Fruit fly (Drosophila melanogaster): ENCODE measurements around the gene CG15740.

dm6 chrX:11849267-11849666 is 3.4 kb upstream of the CG15740 start:
- TF ChIP-seq bab1 (GFP tag; optimal IDR thresholded peaks at IDR 0.05) (no peak), Mnt (GFP tag; optimal IDR thresholded peaks at IDR 0.05) (no peak), CG7045 (GFP tag; optimal IDR thresholded peaks at IDR 0.05) (no peak)

Data from whole organism, adult.